Worm (Caenorhabditis elegans) whole organism, L4 larva: Measurements from ENCODE around the gene C09B7.2.
A peak's percentile ranks its signal among the peaks of the same experiment; 100 is the strongest.

ENCODE experiments used
- F26F4.8 ChIP-seq: fragments of 200-800 bp; sonication (Bioruptor generic); conservative IDR thresholded peaks from 2 replicates; pipeline ENCODE4 v1.3.6; 2022; ENCODE audit warnings: missing genetic modification characterization, missing compliant biosample characterization
- F49E8.2 ChIP-seq: sonication (generic microtip); optimal IDR thresholded peaks from 2 replicates; lab custom pipeline; 2016; ENCODE audit warnings: missing compliant biosample characterization, mild to moderate bottlenecking, missing genetic modification characterization, borderline replicate concordance
- Y5F2A.4 ChIP-seq: fragments of 200-800 bp; sonication (Bioruptor generic); optimal IDR thresholded peaks from 2 replicates; lab custom pipeline; 2018; ENCODE audit warnings: mild to moderate bottlenecking, missing genetic modification characterization, missing compliant biosample characterization
- aha-1 ChIP-seq: fragments of 150-350 bp; peaks from one replicate; lab custom pipeline; 2014; ENCODE audit warnings: missing biosample characterization, missing genetic modification characterization
- ceh-28 ChIP-seq: fragments of 150-350 bp; optimal IDR thresholded peaks from 2 replicates; lab custom pipeline; 2014; ENCODE audit warnings: missing biosample characterization, missing genetic modification reagents, missing genetic modification characterization
- ceh-32 ChIP-seq: sonication (generic microtip); optimal IDR thresholded peaks from 2 replicates; lab custom pipeline; 2016; ENCODE audit warnings: mild to moderate bottlenecking, missing genetic modification characterization, missing compliant biosample characterization; ENCODE audit not compliant: poor library complexity
- ceh-62 ChIP-seq: sonication (generic microtip); optimal IDR thresholded peaks from 2 replicates; lab custom pipeline; 2017; ENCODE audit warnings: missing biosample characterization, missing genetic modification characterization
- ces-1 ChIP-seq: fragments of 150-350 bp; sonication (generic microtip); optimal IDR thresholded peaks from 4 replicates; lab custom pipeline; 2014; ENCODE audit warnings: missing biosample characterization, missing genetic modification reagents, missing genetic modification characterization
- daf-16 ChIP-seq, 3 experiments: sonication (generic microtip); optimal IDR thresholded peaks; 2 replicates each; lab custom pipeline; 2016 to 2017; ENCODE audit warnings: missing genetic modification characterization in 3 of 3, missing genetic modification reagents in 3 of 3, mild to moderate bottlenecking in 2 of 3, missing compliant biosample characterization in 2 of 3, missing biosample characterization in 1 of 3, moderate library complexity in 1 of 3
- daf-8 ChIP-seq: fragments of 200-800 bp; sonication (Bioruptor generic); IDR thresholded peaks from 2 replicates; pipeline ENCODE4 v1.3.6; 2022; ENCODE audit warnings: missing genetic modification characterization, missing compliant biosample characterization
- dpl-1 ChIP-seq: fragments of 150-350 bp; optimal IDR thresholded peaks from 2 replicates; lab custom pipeline; 2014; ENCODE audit warnings: missing biosample characterization, missing genetic modification reagents, missing genetic modification characterization
- duxl-1 ChIP-seq: sonication (generic microtip); optimal IDR thresholded peaks from 2 replicates; lab custom pipeline; 2016; ENCODE audit warnings: mild to moderate bottlenecking, missing genetic modification characterization, moderate library complexity, missing compliant biosample characterization; ENCODE audit not compliant: poor library complexity
- hif-1 ChIP-seq, 2 experiments: sonication (generic microtip); optimal IDR thresholded peaks; 2 replicates each; lab custom pipeline; 2016 to 2017; ENCODE audit warnings: missing compliant biosample characterization in 2 of 2, missing genetic modification characterization in 2 of 2, missing genetic modification reagents in 2 of 2, missing genotype in 2 of 2, mild to moderate bottlenecking in 1 of 2
- hlh-11 ChIP-seq: fragments of 200-800 bp; sonication (Bioruptor generic); optimal IDR thresholded peaks from 2 replicates; lab custom pipeline; 2018; ENCODE audit warnings: mild to moderate bottlenecking, missing genetic modification characterization, missing compliant biosample characterization
- lin-1 ChIP-seq: fragments of 200-800 bp; sonication (Bioruptor generic); IDR thresholded peaks from 2 replicates; pipeline ENCODE4 v1.3.6; 2022; ENCODE audit warnings: missing genetic modification reagents, missing genetic modification characterization, missing compliant biosample characterization
- lin-29 ChIP-seq: fragments of 200-800 bp; sonication (Bioruptor generic); IDR thresholded peaks from 2 replicates; pipeline ENCODE4 v1.3.6; 2022; ENCODE audit warnings: missing genetic modification reagents, missing genetic modification characterization, missing compliant biosample characterization
- lir-3 ChIP-seq: sonication (generic microtip); optimal IDR thresholded peaks from 2 replicates; lab custom pipeline; 2016; ENCODE audit warnings: mild to moderate bottlenecking, missing genetic modification characterization, missing compliant biosample characterization
- lsy-2 ChIP-seq, 2 experiments: fragments of 150-350 bp in 1 of 2; sonication (generic microtip) in 1 of 2; optimal IDR thresholded peaks; 2 replicates each; lab custom pipeline; 2014 to 2017; ENCODE audit warnings: missing biosample characterization in 2 of 2, missing genetic modification characterization in 2 of 2
- mxl-2 ChIP-seq: fragments of 200-800 bp; sonication (Bioruptor generic); conservative IDR thresholded peaks from 2 replicates; pipeline ENCODE4 v1.3.6; 2022; ENCODE audit warnings: missing genetic modification reagents, missing genetic modification characterization, missing compliant biosample characterization
- nhr-102 ChIP-seq: sonication (generic microtip); optimal IDR thresholded peaks from 2 replicates; lab custom pipeline; 2016; ENCODE audit warnings: mild to moderate bottlenecking, missing genetic modification characterization, moderate library complexity, missing compliant biosample characterization
- nhr-11 ChIP-seq: fragments of 150-350 bp; optimal IDR thresholded peaks from 2 replicates; lab custom pipeline; 2014; ENCODE audit warnings: missing biosample characterization, missing genetic modification characterization
- nhr-237 ChIP-seq: sonication (generic microtip); optimal IDR thresholded peaks from 2 replicates; lab custom pipeline; 2017; ENCODE audit warnings: missing biosample characterization, missing genetic modification characterization
- pha-4 ChIP-seq, 2 experiments: fragments of 150-350 bp in 1 of 2; fragments of 200-800 bp in 1 of 2; sonication (Bioruptor generic) in 1 of 2; IDR thresholded peaks in 1 of 2; optimal IDR thresholded peaks in 1 of 2; 2 replicates each; pipeline versions ENCODE4 v1.3.6 to Lab custom; 2014 to 2022; ENCODE audit warnings: missing genetic modification characterization in 2 of 2, missing genetic modification reagents in 2 of 2, missing biosample characterization in 1 of 2, missing compliant biosample characterization in 1 of 2
- php-3 ChIP-seq: fragments of 200-800 bp; sonication (Bioruptor generic); IDR thresholded peaks from 2 replicates; pipeline ENCODE4 v1.3.6; 2022; ENCODE audit warnings: missing genetic modification reagents, missing genetic modification characterization, missing compliant biosample characterization
- rbr-2 ChIP-seq: sonication (generic microtip); optimal IDR thresholded peaks from 2 replicates; lab custom pipeline; 2016; ENCODE audit warnings: missing genotype, missing genetic modification characterization, missing compliant biosample characterization
- set-16 ChIP-seq: fragments of 200-800 bp; sonication (Bioruptor generic); IDR thresholded peaks from 2 replicates; pipeline ENCODE4 v1.3.6; 2022; ENCODE audit warnings: missing genetic modification reagents, missing genetic modification characterization, missing compliant biosample characterization
- skn-1 ChIP-seq: fragments of 150-350 bp; optimal IDR thresholded peaks from 2 replicates; lab custom pipeline; 2014; ENCODE audit warnings: missing biosample characterization, missing genetic modification characterization
- snpc-1.2 ChIP-seq: fragments of 200-800 bp; sonication (Bioruptor generic); IDR thresholded peaks from 2 replicates; pipeline ENCODE4 v1.3.6; 2022; ENCODE audit warnings: missing genetic modification reagents, missing genetic modification characterization, missing compliant biosample characterization
- snpc-4 ChIP-seq: fragments of 150-350 bp; optimal IDR thresholded peaks from 2 replicates; lab custom pipeline; 2014; ENCODE audit warnings: missing biosample characterization, missing genetic modification characterization
- tag-97 ChIP-seq: fragments of 200-800 bp; sonication (Bioruptor generic); IDR thresholded peaks from 2 replicates; pipeline ENCODE4 v1.3.6; 2022; ENCODE audit warnings: missing genetic modification characterization, missing compliant biosample characterization
- unc-130 ChIP-seq: sonication (generic microtip); optimal IDR thresholded peaks from 2 replicates; lab custom pipeline; 2016; ENCODE audit warnings: missing genetic modification reagents, missing genetic modification characterization, missing compliant biosample characterization
- ztf-7 ChIP-seq: fragments of 150-350 bp; optimal IDR thresholded peaks from 2 replicates; lab custom pipeline; 2014; ENCODE audit warnings: missing biosample characterization, missing genetic modification characterization

The C09B7.2 gene

ce11 chrX:2667779-2668178, at the start of gene C09B7.2 (continued):
- no peak for TF ChIP-seq F26F4.8 (GFP tag; lab: Robert Waterston, UW)
- no peak for TF ChIP-seq mxl-2

ce11 chrX:2620280-2620679, 47.6 kb upstream of the C09B7.2 start:
- TF ChIP-seq hlh-11 (tag; lab: Kevin White, UChicago) (peak; percentile 32), lir-3 (tag; lab: Kevin White, UChicago) (no peak), lin-29 (no peak), hif-1 (tag; optimal IDR thresholded peaks at IDR 0.05; lab: Kevin White, UChicago) (no peak), tag-97 (no peak), snpc-1.2 (no peak), duxl-1 (tag; lab: Kevin White, UChicago) (no peak), nhr-11 (peak; percentile 52), daf-8 (GFP tag; lab: Robert Waterston, UW) (no peak), daf-16 (GFP tag; optimal IDR thresholded peaks at IDR 0.05; lab: Kevin White, UChicago) (peak in 1 of 2 experiments; percentile 86), daf-16 (tag; optimal IDR thresholded peaks at IDR 0.05; lab: Kevin White, UChicago) (no peak), Y5F2A.4 (GFP tag; lab: Kevin White, UChicago) (no peak), nhr-237 (no peak), ceh-62 (no peak)

- no peak for TF ChIP-seq set-16
- no peak for TF ChIP-seq ztf-7 (tag; lab: Kevin White, UChicago)
- no peak for TF ChIP-seq lsy-2 (tag; optimal IDR thresholded peaks at IDR 0.05; lab: Kevin White, UChicago)
- no peak for TF ChIP-seq pha-4 (GFP tag; IDR thresholded peaks at IDR 0.05; lab: Robert Waterston, UW)
- no peak for TF ChIP-seq pha-4 (tag; optimal IDR thresholded peaks at IDR 0.05; lab: Kevin White, UChicago)
- TF ChIP-seq ceh-28, result no peak
- TF ChIP-seq rbr-2 (tag; lab: Kevin White, UChicago), result no peak
- no peak for TF ChIP-seq unc-130 (GFP tag; lab: Kevin White, UChicago)
- TF ChIP-seq skn-1 (tag; lab: Kevin White, UChicago), result no peak
- TF ChIP-seq snpc-4 (tag; lab: Kevin White, UChicago), result no peak
- TF ChIP-seq dpl-1 (GFP tag; lab: Kevin White, UChicago), result no peak
- no peak for TF ChIP-seq tag-97
Observed at ce11 chrX:2626153-2626552, 41.8 kb upstream of the C09B7.2 start.

- TF ChIP-seq set-16, result 0 out of 2 replicates have a peak, but pooled peaks have one; percentile 13
- TF ChIP-seq nhr-102 (tag; lab: Kevin White, UChicago), result no peak
Observed at ce11 chrX:2632869-2633268, 35.1 kb upstream of the C09B7.2 start.

- TF ChIP-seq lin-1 (GFP tag; lab: Robert Waterston, UW), result no peak
- no peak for TF ChIP-seq F49E8.2 (tag; lab: Kevin White, UChicago)
- peak; percentile 46 for TF ChIP-seq ces-1
- peak; percentile 38 for TF ChIP-seq aha-1 (tag; lab: Kevin White, UChicago)
- no peak for TF ChIP-seq ceh-32 (tag; lab: Kevin White, UChicago)
Observed at ce11 chrX:2640556-2640955, 27.4 kb upstream of the C09B7.2 start.

ce11 chrX:2641094-2641493, 26.8 kb upstream of the C09B7.2 start:
- TF ChIP-seq aha-1 (tag; lab: Kevin White, UChicago) (peak; percentile 11), php-3 (GFP tag; lab: Robert Waterston, UW) (no peak)
- TF ChIP-seq, all 104 proteins: peak for 1
